Worm (Caenorhabditis elegans) whole organism, L1 larva: Measurements from ENCODE around the gene C50B8.5.

Source experiments
- fos-1 ChIP-seq: fragments of 150-350 bp; optimal IDR thresholded peaks from 2 replicates; lab custom pipeline; 2014; ENCODE audit warnings: missing biosample characterization, missing genetic modification characterization
- lin-13 ChIP-seq: fragments of 150-350 bp; optimal IDR thresholded peaks from 2 replicates; lab custom pipeline; 2014; ENCODE audit warnings: missing biosample characterization, missing genetic modification reagents, missing genetic modification characterization
- unc-62 ChIP-seq: fragments of 150-350 bp; optimal IDR thresholded peaks from 2 replicates; lab custom pipeline; 2014; ENCODE audit warnings: missing biosample characterization, missing genetic modification reagents, missing genetic modification characterization

- TF ChIP-seq unc-62 (GFP tag; lab: Kevin White, UChicago) (no peak), fos-1 (no peak), lin-13 (GFP tag; lab: Kevin White, UChicago) (no peak)
Measured at ce11 chrV:13621720-13622119, 41.0 kb downstream of the C50B8.5 start, which contains the start of gene F53F4.16.
